Fruit fly (Drosophila melanogaster) whole organism, embryonic: ENCODE data around the gene Aptx.

Experiments
- CG10959 ChIP-seq: fragments of 200-800 bp; sonication (Bioruptor generic); IDR thresholded peaks from 2 replicates; pipeline ENCODE4 v1.3.6; 2022; ENCODE audit warnings: missing biosample characterization, missing genetic modification characterization
- CG14860 ChIP-seq: fragments of 200-800 bp; sonication (Bioruptor generic); IDR thresholded peaks from 3 replicates; pipeline ENCODE4 v1.3.6; 2022; ENCODE audit warnings: missing biosample characterization, missing genetic modification characterization; ENCODE audit not compliant: partially characterized antibody
- CG14965 ChIP-seq: fragments of 200-800 bp; sonication (Bioruptor generic); optimal IDR thresholded peaks from 2 replicates; lab custom pipeline; 2016; ENCODE audit warnings: missing biosample characterization, missing genetic modification characterization, borderline replicate concordance
- CG15011 ChIP-seq: fragments of 200-800 bp; sonication (Bioruptor generic); optimal IDR thresholded peaks from 3 replicates; lab custom pipeline; 2018; ENCODE audit warnings: missing biosample characterization, mild to moderate bottlenecking, missing genetic modification characterization
- CG17912 ChIP-seq: fragments of 200-800 bp; sonication (Bioruptor generic); optimal IDR thresholded peaks from 2 replicates; lab custom pipeline; 2018; ENCODE audit warnings: missing biosample characterization, mild to moderate bottlenecking, missing genetic modification characterization
- CG2199 ChIP-seq: fragments of 200-800 bp; sonication (Bioruptor generic); IDR thresholded peaks from 3 replicates; pipeline ENCODE4 v1.3.6; 2022; ENCODE audit warnings: missing biosample characterization, missing genetic modification characterization
- CG31224 ChIP-seq: fragments of 200-800 bp; sonication (Bioruptor generic); IDR thresholded peaks from 2 replicates; pipeline ENCODE4 v1.3.6; 2022; ENCODE audit warnings: missing biosample characterization, missing genetic modification characterization
- CG3163 ChIP-seq: fragments of 200-800 bp; sonication (Bioruptor generic); optimal IDR thresholded peaks from 3 replicates; lab custom pipeline; 2016; ENCODE audit warnings: missing biosample characterization, missing genetic modification characterization
- CG4707 ChIP-seq: fragments of 200-800 bp; sonication (Bioruptor generic); optimal IDR thresholded peaks from 2 replicates; lab custom pipeline; 2018; ENCODE audit warnings: missing biosample characterization, mild to moderate bottlenecking, missing genetic modification characterization, moderate library complexity
- CG5953 ChIP-seq: fragments of 200-800 bp; sonication (Bioruptor generic); IDR thresholded peaks from 2 replicates; pipeline ENCODE4 v1.3.6; 2022; ENCODE audit warnings: missing biosample characterization, missing genetic modification characterization
- CG6175 ChIP-seq: fragments of 200-800 bp; sonication (Bioruptor generic); IDR thresholded peaks from 3 replicates; pipeline ENCODE4 v1.3.6; 2022; ENCODE audit warnings: missing biosample characterization, missing genetic modification characterization
- CG6765 ChIP-seq: fragments of 200-800 bp; sonication (Bioruptor generic); optimal IDR thresholded peaks from 3 replicates; lab custom pipeline; 2017; ENCODE audit warnings: missing biosample characterization, mild to moderate bottlenecking, missing genetic modification characterization
- CG6813 ChIP-seq: fragments of 200-800 bp; sonication (Bioruptor generic); optimal IDR thresholded peaks from 2 replicates; lab custom pipeline; 2017; ENCODE audit warnings: missing biosample characterization, missing genetic modification characterization, mild to moderate bottlenecking, moderate library complexity, missing genetic modification reagents
- CkIIα-i1 ChIP-seq: fragments of 200-800 bp; sonication (Bioruptor generic); IDR thresholded peaks from 2 replicates; pipeline ENCODE4 v1.3.6; 2022; ENCODE audit warnings: missing biosample characterization, missing genetic modification characterization
- E2f2 ChIP-seq: fragments of 200-800 bp; sonication (Bioruptor generic); IDR thresholded peaks from 2 replicates; pipeline ENCODE4 v1.3.6; 2022; ENCODE audit warnings: missing biosample characterization, missing genetic modification characterization
- Fer3 ChIP-seq: fragments of 200-800 bp; sonication (Bioruptor generic); optimal IDR thresholded peaks from 2 replicates; lab custom pipeline; 2018; ENCODE audit warnings: missing biosample characterization, mild to moderate bottlenecking, missing genetic modification characterization, moderate library complexity
- GATAe ChIP-seq: fragments of 200-800 bp; sonication (Bioruptor generic); conservative IDR thresholded peaks from 2 replicates; pipeline ENCODE4 v1.3.6; 2022; ENCODE audit warnings: missing biosample characterization, missing genetic modification characterization
- Hr78 ChIP-seq, 2 experiments: fragments of 200-800 bp in 1 of 2; fragments of >200 bp in 1 of 2; sonication (Bioruptor generic) in 1 of 2; optimal IDR thresholded peaks; 2 replicates each; lab custom pipeline; 2017 to 2019; ENCODE audit warnings: missing biosample characterization in 2 of 2, missing genetic modification characterization in 2 of 2, mild to moderate bottlenecking in 1 of 2, moderate library complexity in 1 of 2
- MESR4 ChIP-seq: fragments of 200-800 bp; sonication (Bioruptor generic); optimal IDR thresholded peaks from 2 replicates; lab custom pipeline; 2018; ENCODE audit warnings: missing biosample characterization, mild to moderate bottlenecking, missing genetic modification characterization, moderate library complexity
- Oaz ChIP-seq: fragments of 200-800 bp; sonication (Bioruptor generic); IDR thresholded peaks from 2 replicates; pipeline ENCODE4 v1.3.6; 2022; ENCODE audit warnings: missing biosample characterization, missing genetic modification characterization
- Side ChIP-seq: fragments of 200-800 bp; sonication (Bioruptor generic); optimal IDR thresholded peaks from 2 replicates; lab custom pipeline; 2016; ENCODE audit warnings: missing biosample characterization, missing genetic modification characterization
- Sry-δ ChIP-seq: fragments of 200-800 bp; sonication (Bioruptor generic); optimal IDR thresholded peaks from 2 replicates; lab custom pipeline; 2016; ENCODE audit warnings: missing biosample characterization, missing genetic modification characterization
- al ChIP-seq: fragments of 200-800 bp; sonication (Bioruptor generic); IDR thresholded peaks from 2 replicates; pipeline ENCODE4 v1.3.6; 2022; ENCODE audit warnings: missing biosample characterization, missing genetic modification characterization
- aop ChIP-seq: fragments of 200-800 bp; sonication (Bioruptor generic); IDR thresholded peaks from 2 replicates; pipeline ENCODE4 v1.3.6; 2022; ENCODE audit warnings: missing biosample characterization, missing genetic modification characterization
- ara ChIP-seq: fragments of 200-800 bp; sonication (Bioruptor generic); IDR thresholded peaks from 2 replicates; pipeline ENCODE4 v1.3.6; 2022; ENCODE audit warnings: missing biosample characterization, missing genetic modification characterization
- ash1 ChIP-seq: fragments of 200-800 bp; sonication (Bioruptor generic); optimal IDR thresholded peaks from 2 replicates; lab custom pipeline; 2018; ENCODE audit warnings: missing biosample characterization, mild to moderate bottlenecking, missing genetic modification characterization
- bbx ChIP-seq: fragments of 200-800 bp; sonication (Bioruptor generic); IDR thresholded peaks from 2 replicates; pipeline ENCODE4 v1.3.6; 2022; ENCODE audit warnings: missing biosample characterization, missing genetic modification characterization; ENCODE audit not compliant: partially characterized antibody
- bcd ChIP-seq: fragments of 200-800 bp; sonication (Bioruptor generic); optimal IDR thresholded peaks from 2 replicates; lab custom pipeline; 2017; ENCODE audit warnings: missing biosample characterization, mild to moderate bottlenecking, missing genetic modification characterization
- cg ChIP-seq: fragments of 200-800 bp; sonication (Bioruptor generic); optimal IDR thresholded peaks from 3 replicates; lab custom pipeline; 2019; ENCODE audit warnings: missing biosample characterization, mild to moderate bottlenecking, missing genetic modification characterization, moderate library complexity
- chm ChIP-seq: fragments of 200-800 bp; sonication (Bioruptor generic); IDR thresholded peaks from 2 replicates; pipeline ENCODE4 v1.3.6; 2022; ENCODE audit warnings: missing biosample characterization, missing genetic modification characterization
- disco-r ChIP-seq: fragments of 200-800 bp; sonication (Bioruptor generic); optimal IDR thresholded peaks from 2 replicates; lab custom pipeline; 2016; ENCODE audit warnings: missing biosample characterization, missing genetic modification characterization
- ewg ChIP-seq: fragments of 200-800 bp; sonication (Bioruptor generic); optimal IDR thresholded peaks from 3 replicates; lab custom pipeline; 2017; ENCODE audit warnings: mild to moderate bottlenecking, missing biosample characterization, missing genetic modification reagents, missing genetic modification characterization
- fd102C ChIP-seq: fragments of 200-800 bp; sonication (Bioruptor generic); optimal IDR thresholded peaks from 2 replicates; lab custom pipeline; 2018; ENCODE audit warnings: missing biosample characterization, mild to moderate bottlenecking, missing genetic modification characterization, moderate library complexity
- gem ChIP-seq: fragments of 200-800 bp; sonication (Bioruptor generic); optimal IDR thresholded peaks from 2 replicates; lab custom pipeline; 2019; ENCODE audit warnings: missing biosample characterization, mild to moderate bottlenecking, missing genetic modification characterization, moderate library complexity
- hth ChIP-seq: fragments of >200 bp; optimal IDR thresholded peaks from 2 replicates; lab custom pipeline; 2017; ENCODE audit warnings: inconsistent platforms
- klu ChIP-seq: fragments of 200-800 bp; sonication (Bioruptor generic); IDR thresholded peaks from 2 replicates; pipeline ENCODE4 v1.3.6; 2022; ENCODE audit warnings: missing biosample characterization, missing genetic modification characterization
- lov ChIP-seq, 2 experiments: fragments of 200-800 bp in 1 of 2; fragments of >200 bp in 1 of 2; sonication (Bioruptor generic) in 1 of 2; IDR thresholded peaks in 1 of 2; optimal IDR thresholded peaks in 1 of 2; 2 replicates in 1 of 2; 3 replicates in 1 of 2; pipeline versions ENCODE4 v1.3.6 to Lab custom; 2017 to 2022; ENCODE audit warnings: missing biosample characterization in 1 of 2, missing genetic modification characterization in 1 of 2
- mam ChIP-seq: fragments of 200-800 bp; sonication (Bioruptor generic); optimal IDR thresholded peaks from 3 replicates; lab custom pipeline; 2016; ENCODE audit warnings: missing biosample characterization, missing genetic modification characterization
- nerfin-1 ChIP-seq: fragments of 200-800 bp; sonication (Bioruptor generic); optimal IDR thresholded peaks from 3 replicates; lab custom pipeline; 2019; ENCODE audit warnings: missing biosample characterization, mild to moderate bottlenecking, missing genetic modification characterization, moderate library complexity
- pan ChIP-seq, 4 experiments: fragments of >200 bp in 3 of 4; fragments of 200-800 bp in 1 of 4; sonication (Bioruptor generic) in 1 of 4; optimal IDR thresholded peaks in 3 of 4; IDR thresholded peaks in 1 of 4; 2 replicates each; pipeline versions ENCODE4 v1.3.6 to Lab custom; 2017 to 2022; ENCODE audit warnings: missing biosample characterization in 2 of 4, missing genetic modification characterization in 2 of 4, mixed read lengths in 1 of 4
- pho ChIP-seq: fragments of 200-800 bp; sonication (Bioruptor generic); optimal IDR thresholded peaks from 2 replicates; lab custom pipeline; 2016; ENCODE audit warnings: missing biosample characterization, missing genetic modification characterization
- prd ChIP-seq, 3 experiments: fragments of >200 bp in 2 of 3; fragments of 200-800 bp in 1 of 3; sonication (Bioruptor generic) in 1 of 3; optimal IDR thresholded peaks in 2 of 3; IDR thresholded peaks in 1 of 3; 2 replicates in 2 of 3; 3 replicates in 1 of 3; pipeline versions ENCODE4 v1.3.6 to Lab custom; 2017 to 2022; ENCODE audit warnings: missing biosample characterization in 1 of 3, missing genetic modification characterization in 1 of 3
- sna ChIP-seq: fragments of 200-800 bp; sonication (Bioruptor generic); IDR thresholded peaks from 2 replicates; pipeline ENCODE4 v1.3.6; 2022; ENCODE audit warnings: missing biosample characterization, missing genetic modification characterization; ENCODE audit not compliant: partially characterized antibody
- ssp ChIP-seq: fragments of 200-800 bp; sonication (Bioruptor generic); IDR thresholded peaks from 2 replicates; pipeline ENCODE4 v1.3.6; 2022; ENCODE audit warnings: missing biosample characterization, missing genetic modification characterization
- stc ChIP-seq: fragments of 200-800 bp; sonication (Bioruptor generic); IDR thresholded peaks from 2 replicates; pipeline ENCODE4 v1.3.6; 2022; ENCODE audit warnings: missing biosample characterization, missing genetic modification characterization
- tna ChIP-seq: fragments of 200-800 bp; sonication (Bioruptor generic); IDR thresholded peaks from 2 replicates; pipeline ENCODE4 v1.3.6; 2022; ENCODE audit warnings: missing biosample characterization, missing genetic modification characterization; ENCODE audit not compliant: partially characterized antibody
- ttk ChIP-seq: fragments of 200-800 bp; sonication (Bioruptor generic); IDR thresholded peaks from 2 replicates; pipeline ENCODE4 v2.1.2; 2022; ENCODE audit warnings: missing biosample characterization, missing genetic modification characterization
- tx ChIP-seq: fragments of 200-800 bp; sonication (Bioruptor generic); optimal IDR thresholded peaks from 2 replicates; lab custom pipeline; 2016; ENCODE audit warnings: missing biosample characterization, missing genetic modification characterization
- vnd ChIP-seq: fragments of 200-800 bp; sonication (Bioruptor generic); IDR thresholded peaks from 3 replicates; pipeline ENCODE4 v1.3.6; 2022; ENCODE audit warnings: missing biosample characterization, missing genetic modification characterization; ENCODE audit not compliant: partially characterized antibody
- wdn ChIP-seq: fragments of 200-800 bp; sonication (Bioruptor generic); IDR thresholded peaks from 2 replicates; pipeline ENCODE4 v1.3.6; 2022; ENCODE audit warnings: missing biosample characterization, missing genetic modification characterization

Gene Aptx

DNA sequence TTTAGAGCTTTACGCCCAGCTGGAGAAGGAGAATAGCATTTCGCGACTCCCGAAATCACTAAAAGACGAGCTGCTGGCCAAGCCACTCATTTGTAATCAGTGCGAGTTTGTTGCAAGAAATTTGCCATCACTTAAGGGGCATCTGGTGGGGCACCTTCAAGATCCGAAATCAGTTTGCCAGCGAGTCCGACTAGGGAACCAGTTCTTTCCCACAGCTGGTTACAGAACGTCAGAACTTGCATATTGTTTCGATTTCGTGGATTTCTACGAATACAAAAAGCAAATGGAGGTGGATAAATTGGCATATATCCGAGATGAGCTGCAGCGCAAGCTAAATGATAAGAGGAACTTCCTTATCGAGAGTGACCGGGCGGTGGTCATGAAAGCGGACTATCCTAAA lies 1.0 kb downstream of the Aptx start (continued):
- TF ChIP-seq CG10959 (GFP tag; lab: Robert Waterston, UW) = no peak
- no peak for TF ChIP-seq wdn (GFP tag; lab: Robert Waterston, UW)
- TF ChIP-seq CG2199 (GFP tag; lab: Robert Waterston, UW) = 0 out of 3 replicates have a peak, but pooled peaks have one; percentile 17
- no peak for TF ChIP-seq gem (tag; lab: Kevin White, UChicago)
- TF ChIP-seq Side (GFP tag; lab: Kevin White, UChicago) = no peak
- TF ChIP-seq aop (GFP tag; lab: Robert Waterston, UW) = no peak
- TF ChIP-seq ewg (GFP tag; lab: Kevin White, UChicago) = no peak
- TF ChIP-seq CG6175 (GFP tag; lab: Robert Waterston, UW) = peak; percentile 66; the same call in 2 of the 3 replicates
- no peak for TF ChIP-seq pan (optimal IDR thresholded peaks at IDR 0.05; lab: Kevin White, UChicago)
- no peak for TF ChIP-seq pan (GFP tag; optimal IDR thresholded peaks at IDR 0.05 in 1 of 2, IDR thresholded peaks at IDR 0.05 in 1 of 2)
- no peak for TF ChIP-seq MESR4 (GFP tag; lab: Kevin White, UChicago)
- no peak for TF ChIP-seq fd102C (GFP tag; lab: Kevin White, UChicago)
- no peak for TF ChIP-seq vnd (GFP tag; lab: Robert Waterston, UW)
- TF ChIP-seq ttk (GFP tag; lab: Robert Waterston, UW) = no peak
- TF ChIP-seq Hr78 (GFP tag; optimal IDR thresholded peaks at IDR 0.05; lab: Kevin White, UChicago) = no peak
- TF ChIP-seq cg (GFP tag; lab: Kevin White, UChicago) = no peak
- no peak for TF ChIP-seq CG15011 (GFP tag; lab: Kevin White, UChicago)
- TF ChIP-seq chm (GFP tag; lab: Robert Waterston, UW) = no peak
- TF ChIP-seq bcd = no peak
- TF ChIP-seq ara = no peak
- peak; percentile 6 for TF ChIP-seq Sry-δ (GFP tag; lab: Kevin White, UChicago)
- TF ChIP-seq nerfin-1 (tag; lab: Kevin White, UChicago) = no peak
- TF ChIP-seq CG5953 (GFP tag; lab: Robert Waterston, UW) = no peak
- no peak for TF ChIP-seq klu
- TF ChIP-seq disco-r (GFP tag; lab: Kevin White, UChicago) = no peak
- no peak for TF ChIP-seq CG31224 (GFP tag; lab: Robert Waterston, UW)
- no peak for TF ChIP-seq GATAe (GFP tag; lab: Robert Waterston, UW)
- TF ChIP-seq sna (GFP tag; lab: Robert Waterston, UW) = peak; percentile 48; the same call in 1 of the 2 replicates
- TF ChIP-seq hth (lab: Kevin White, UChicago) = no peak
- TF ChIP-seq E2f2 (GFP tag; lab: Robert Waterston, UW) = no peak
- no peak for TF ChIP-seq al (GFP tag; lab: Robert Waterston, UW)
- TF ChIP-seq CkIIα-i1 (GFP tag; lab: Robert Waterston, UW) = no peak
- TF ChIP-seq lov (optimal IDR thresholded peaks at IDR 0.05; lab: Kevin White, UChicago) = no peak
- TF ChIP-seq lov (GFP tag; IDR thresholded peaks at IDR 0.05; lab: Robert Waterston, UW) = no peak
- no peak for TF ChIP-seq prd (optimal IDR thresholded peaks at IDR 0.05; lab: Kevin White, UChicago)
- no peak for TF ChIP-seq prd (GFP tag; IDR thresholded peaks at IDR 0.05; lab: Robert Waterston, UW)
- TF ChIP-seq tna (GFP tag; lab: Robert Waterston, UW) = no peak
- no peak for TF ChIP-seq mam (GFP tag; lab: Kevin White, UChicago)
- TF ChIP-seq CG14965 (GFP tag; lab: Kevin White, UChicago) = no peak
- no peak for TF ChIP-seq ssp
- no peak for TF ChIP-seq CG6813 (GFP tag; lab: Kevin White, UChicago)
- no peak for TF ChIP-seq ash1 (GFP tag; lab: Kevin White, UChicago)
- no peak for TF ChIP-seq CG3163
- TF ChIP-seq tx (GFP tag; lab: Kevin White, UChicago) = no peak
- no peak for TF ChIP-seq CG17912 (GFP tag; lab: Kevin White, UChicago)
- TF ChIP-seq pho (GFP tag; lab: Kevin White, UChicago) = no peak
- TF ChIP-seq CG4707 (GFP tag; lab: Kevin White, UChicago) = no peak
- no peak for TF ChIP-seq Oaz (GFP tag; lab: Robert Waterston, UW)
- TF ChIP-seq Fer3 (tag; lab: Kevin White, UChicago) = no peak
- no peak for TF ChIP-seq stc
- TF ChIP-seq CG14860 = no peak
- TF ChIP-seq CG6765 = no peak
- TF ChIP-seq bbx (GFP tag; lab: Robert Waterston, UW) = 0 out of 2 replicates have a peak, but pooled peaks have one; percentile 23
